Fruit fly (Drosophila melanogaster): ENCODE measurements around the gene CG8360.

The CG8360 gene

dm6 chr2L:8239032-8239650, 26.4 kb downstream of the CG8360 start (continued):
- TF ChIP-seq ind (GFP tag; optimal IDR thresholded peaks at IDR 0.05) (no peak), jigr1 (GFP tag; IDR thresholded peaks at IDR 0.05) (no peak), al (GFP tag; IDR thresholded peaks at IDR 0.05) (no peak), sna (GFP tag; IDR thresholded peaks at IDR 0.05; ENCODE audit: partially characterized antibody) (no peak), Asciz (GFP tag; optimal IDR thresholded peaks at IDR 0.05) (peak; percentile 26), odd (GFP tag; optimal IDR thresholded peaks at IDR 0.05) (no peak), Xbp1 (GFP tag; optimal IDR thresholded peaks at IDR 0.05) (no peak), Tbp (GFP tag; optimal IDR thresholded peaks at IDR 0.05) (no peak), her (GFP tag; optimal IDR thresholded peaks at IDR 0.05) (no peak), CG14710 (tag; optimal IDR thresholded peaks at IDR 0.05) (no peak), GATAe (GFP tag; conservative IDR thresholded peaks at IDR 0.05) (peak; percentile 75; the same call in 1 of the 2 replicates), gro (GFP tag; optimal IDR thresholded peaks at IDR 0.05) (peak; percentile 22), ttk (GFP tag; IDR thresholded peaks at IDR 0.05) (no peak), Jarid2 (GFP tag; optimal IDR thresholded peaks at IDR 0.05) (no peak), cg (GFP tag; optimal IDR thresholded peaks at IDR 0.05) (peak; percentile 79), kay (GFP tag; optimal IDR thresholded peaks at IDR 0.05) (no peak), CG2875 (GFP tag; optimal IDR thresholded peaks at IDR 0.05) (no peak), CG7928 (GFP tag; optimal IDR thresholded peaks at IDR 0.05) (no peak), Doc3 (GFP tag; IDR thresholded peaks at IDR 0.05; ENCODE audit: partially characterized antibody) (no peak), Pdp1 (GFP tag; optimal IDR thresholded peaks at IDR 0.05) (peak in 1 of 2 experiments; percentile 73), CG9437 (GFP tag; optimal IDR thresholded peaks at IDR 0.05) (no peak), CG30431 (GFP tag; optimal IDR thresholded peaks at IDR 0.05) (no peak), CG3281 (GFP tag; optimal IDR thresholded peaks at IDR 0.05) (peak; percentile 5), kah (GFP tag; optimal IDR thresholded peaks at IDR 0.05) (peak; percentile 88), salm (tag; optimal IDR thresholded peaks at IDR 0.05) (no peak), zen2 (GFP tag; IDR thresholded peaks at IDR 0.05; ENCODE audit: partially characterized antibody) (no peak), tap (tag; optimal IDR thresholded peaks at IDR 0.05) (no peak), ci (GFP tag; IDR thresholded peaks at IDR 0.05) (no peak), NK7.1 (GFP tag; optimal IDR thresholded peaks at IDR 0.05) (no peak), mirr (GFP tag; optimal IDR thresholded peaks at IDR 0.05) (peak; percentile 24), HLH54F (GFP tag; optimal IDR thresholded peaks at IDR 0.05) (no peak), CG1529 (GFP tag; optimal IDR thresholded peaks at IDR 0.05) (no peak), CG6683 (GFP tag; optimal IDR thresholded peaks at IDR 0.05) (no peak), Hmr (GFP tag; optimal IDR thresholded peaks at IDR 0.05) (no peak), CG1233 (GFP tag; optimal IDR thresholded peaks at IDR 0.05) (no peak), sr (GFP tag; IDR thresholded peaks at IDR 0.05) (no peak), sug (tag; optimal IDR thresholded peaks at IDR 0.05) (peak; percentile 12), trem (tag; optimal IDR thresholded peaks at IDR 0.05) (no peak), az2 (GFP tag; optimal IDR thresholded peaks at IDR 0.05) (no peak), dpn (GFP tag; optimal IDR thresholded peaks at IDR 0.05) (no peak), emc (GFP tag; optimal IDR thresholded peaks at IDR 0.05) (no peak), CG14860 (GFP tag; IDR thresholded peaks at IDR 0.05; ENCODE audit: partially characterized antibody) (no peak), Med (GFP tag) (peak; percentile 29), luna (GFP tag; optimal IDR thresholded peaks at IDR 0.05) (no peak), cwo (GFP tag; optimal IDR thresholded peaks at IDR 0.05) (peak; percentile 19), CG16863 (GFP tag; optimal IDR thresholded peaks at IDR 0.05) (no peak), z (GFP tag; IDR thresholded peaks at IDR 0.05) (peak; percentile 43; the same call in 1 of the 3 replicates), yki (optimal IDR thresholded peaks at IDR 0.05) (no peak), chinmo (GFP tag; IDR thresholded peaks at IDR 0.05; ENCODE audit: partially characterized antibody) (peak; percentile 75; the same call in 3 of the 4 replicates), CG14667 (GFP tag; IDR thresholded peaks at IDR 0.05) (no peak)
